Fruit fly (Drosophila melanogaster): ENCODE measurements around the gene Alg13.
A peak's percentile ranks its signal among the peaks of the same experiment; 100 is the strongest.

Alg13 gene

dm6 chr3R:29122817-29123611 is 15.4 kb downstream of the Alg13 start, which contains the start of the genes yem and Ctl2 (continued):
- 0 out of 2 replicates have a peak, but pooled peaks have one; percentile 24 for TF ChIP-seq Awh (GFP tag; IDR thresholded peaks at IDR 0.05)
- peak; percentile 31 for TF ChIP-seq luna (GFP tag; optimal IDR thresholded peaks at IDR 0.05)
- TF ChIP-seq tna (GFP tag; IDR thresholded peaks at IDR 0.05; ENCODE audit: partially characterized antibody) = 0 out of 2 replicates have a peak, but pooled peaks have one; percentile 16
- TF ChIP-seq CG3847 (GFP tag; IDR thresholded peaks at IDR 0.05) = peak; percentile 68
- peak; percentile 13 to 38 for TF ChIP-seq insv (GFP tag; optimal IDR thresholded peaks at IDR 0.05)
- no peak for TF ChIP-seq Nf-YA (GFP tag; IDR thresholded peaks at IDR 0.05)
- TF ChIP-seq CG4730 (GFP tag; IDR thresholded peaks at IDR 0.05) = peak; percentile 50; the same call in 1 of the 2 replicates
- peak; percentile 76 for TF ChIP-seq bcd (GFP tag; optimal IDR thresholded peaks at IDR 0.05)
- TF ChIP-seq Sry-β (GFP tag; optimal IDR thresholded peaks at IDR 0.05) = peak; percentile 93
- no peak for TF ChIP-seq odd (GFP tag; optimal IDR thresholded peaks at IDR 0.05)
- TF ChIP-seq CG31224 (GFP tag; IDR thresholded peaks at IDR 0.05) = no peak; the same call in none of the 2 replicates
- peak; percentile 55 for TF ChIP-seq CG4282 (GFP tag; optimal IDR thresholded peaks at IDR 0.05)
- TF ChIP-seq Drgx (GFP tag; IDR thresholded peaks at IDR 0.05) = peak; percentile 44
- no peak; the same call in 2 of the 3 replicates for TF ChIP-seq CG34224 (GFP tag; IDR thresholded peaks at IDR 0.05; ENCODE audit: partially characterized antibody)
- peak; percentile 66 for TF ChIP-seq CG1603 (tag; optimal IDR thresholded peaks at IDR 0.05)
- peak; percentile 93 for TF ChIP-seq Jarid2 (GFP tag; optimal IDR thresholded peaks at IDR 0.05)
- TF ChIP-seq gce (GFP tag; IDR thresholded peaks at IDR 0.05) = peak; percentile 29; the same call in 1 of the 3 replicates
- peak; percentile 67 for TF ChIP-seq Dek (tag; optimal IDR thresholded peaks at IDR 0.05)
- TF ChIP-seq Hey (tag; optimal IDR thresholded peaks at IDR 0.05) = peak; percentile 11
- TF ChIP-seq sqz (GFP tag; optimal IDR thresholded peaks at IDR 0.05) = no peak
- no peak; the same call in 2 of the 3 replicates for TF ChIP-seq CG11093 (GFP tag; IDR thresholded peaks at IDR 0.05)
- TF ChIP-seq Dbx (GFP tag; IDR thresholded peaks at IDR 0.05) = peak; percentile 78; the same call in 1 of the 3 replicates
- TF ChIP-seq CG1602 (GFP tag; optimal IDR thresholded peaks at IDR 0.05) = peak; percentile 65
- 0 out of 2 replicates have a peak, but pooled peaks have one; percentile 29 for TF ChIP-seq Doc2 (GFP tag; IDR thresholded peaks at IDR 0.05)
- no peak for TF ChIP-seq CG33557 (GFP tag; optimal IDR thresholded peaks at IDR 0.05)
- TF ChIP-seq CG7928 (GFP tag; optimal IDR thresholded peaks at IDR 0.05) = peak; percentile 95
- peak; percentile 53 for TF ChIP-seq dmrt11E (tag; optimal IDR thresholded peaks at IDR 0.05)
- TF ChIP-seq CG34422 (GFP tag; IDR thresholded peaks at IDR 0.05) = peak; percentile 68
- no peak for TF ChIP-seq CG11504 (tag; optimal IDR thresholded peaks at IDR 0.05)
- no peak for TF ChIP-seq hbn (GFP tag; IDR thresholded peaks at IDR 0.05; ENCODE audit: partially characterized antibody)
- peak; percentile 67 for TF ChIP-seq Elba2 (GFP tag; optimal IDR thresholded peaks at IDR 0.05)
- TF ChIP-seq cg (GFP tag; optimal IDR thresholded peaks at IDR 0.05) = no peak
- TF ChIP-seq zfh1 (GFP tag; IDR thresholded peaks at IDR 0.05) = peak; percentile 75
- TF ChIP-seq exex (tag; optimal IDR thresholded peaks at IDR 0.05) = peak; percentile 28
- no peak for TF ChIP-seq Ravus (GFP tag; IDR thresholded peaks at IDR 0.05)
- TF ChIP-seq klu (GFP tag; IDR thresholded peaks at IDR 0.05) = peak; percentile 67
- no peak for TF ChIP-seq Eip74EF (GFP tag; optimal IDR thresholded peaks at IDR 0.05)
- peak; percentile 83 for TF ChIP-seq CoRest (tag; optimal IDR thresholded peaks at IDR 0.05)
- TF ChIP-seq CG34376 (GFP tag; optimal IDR thresholded peaks at IDR 0.05) = peak; percentile 49
- no peak for TF ChIP-seq D (optimal IDR thresholded peaks at IDR 0.05)
- peak; percentile 50 for TF ChIP-seq D (GFP tag; optimal IDR thresholded peaks at IDR 0.05)
- peak; percentile 71 for TF ChIP-seq CG17802 (tag; optimal IDR thresholded peaks at IDR 0.05)
- TF ChIP-seq repo (GFP tag; optimal IDR thresholded peaks at IDR 0.05) = peak; percentile 37
- peak; percentile 47 for TF ChIP-seq Dref (GFP tag; IDR thresholded peaks at IDR 0.05)
- TF ChIP-seq ttk (GFP tag; IDR thresholded peaks at IDR 0.05) = peak; percentile 37; the same call in 1 of the 2 replicates
- TF ChIP-seq Ets65A (GFP tag) = peak; percentile 99
- TF ChIP-seq CG2875 (GFP tag; optimal IDR thresholded peaks at IDR 0.05) = no peak
- peak; percentile 41 for TF ChIP-seq MESR4 (GFP tag; optimal IDR thresholded peaks at IDR 0.05)
